Worm (Caenorhabditis elegans) whole organism, early embryonic: ENCODE measurements around the gene smg-6.

Source experiments
- B0310.2 ChIP-seq: sonication (generic microtip); optimal IDR thresholded peaks from 2 replicates; lab custom pipeline; 2016; ENCODE audit warnings: mild to moderate bottlenecking, missing genetic modification characterization, missing compliant biosample characterization
- F13C5.2 ChIP-seq: sonication (generic microtip); optimal IDR thresholded peaks from 2 replicates; lab custom pipeline; 2017; ENCODE audit warnings: mild to moderate bottlenecking, missing genetic modification characterization, inconsistent platforms, missing compliant biosample characterization
- aly-1 ChIP-seq: sonication (generic microtip); optimal IDR thresholded peaks from 2 replicates; lab custom pipeline; 2016; ENCODE audit warnings: missing genetic modification characterization, missing compliant biosample characterization
- ama-1 ChIP-seq: fragments of 150-350 bp; optimal IDR thresholded peaks from 2 replicates; lab custom pipeline; 2014
- ceh-13 ChIP-seq: fragments of 200-800 bp; sonication (Bioruptor generic); optimal IDR thresholded peaks from 2 replicates; lab custom pipeline; 2018; ENCODE audit warnings: mild to moderate bottlenecking, missing genetic modification characterization, missing compliant biosample characterization
- ceh-36 ChIP-seq: sonication (generic microtip); optimal IDR thresholded peaks from 2 replicates; lab custom pipeline; 2016; ENCODE audit warnings: missing genetic modification characterization, inconsistent platforms, missing compliant biosample characterization
- ets-7 ChIP-seq: sonication (generic microtip); optimal IDR thresholded peaks from 2 replicates; lab custom pipeline; 2016; ENCODE audit warnings: missing genotype, missing genetic modification characterization, missing compliant biosample characterization
- flt-1 ChIP-seq: fragments of 200-800 bp; sonication (Bioruptor generic); IDR thresholded peaks from 2 replicates; pipeline ENCODE4 v1.3.6; 2022; ENCODE audit warnings: missing genetic modification characterization, missing compliant biosample characterization
- hmbx-1 ChIP-seq: sonication (generic microtip); optimal IDR thresholded peaks from 2 replicates; lab custom pipeline; 2016; ENCODE audit warnings: mild to moderate bottlenecking, missing genetic modification characterization, missing compliant biosample characterization
- hmg-4 ChIP-seq: fragments of 200-800 bp; sonication (Bioruptor generic); optimal IDR thresholded peaks from 2 replicates; lab custom pipeline; 2018; ENCODE audit warnings: mild to moderate bottlenecking, missing genetic modification characterization, missing compliant biosample characterization
- hnd-1 ChIP-seq: sonication (generic microtip); optimal IDR thresholded peaks from 2 replicates; lab custom pipeline; 2016; ENCODE audit warnings: missing genetic modification characterization, missing compliant biosample characterization
- pes-1 ChIP-seq: fragments of 200-800 bp; sonication (Bioruptor generic); IDR thresholded peaks from 2 replicates; pipeline ENCODE4 v1.3.6; 2022; ENCODE audit warnings: missing genetic modification reagents, missing genetic modification characterization, missing compliant biosample characterization
- scrt-1 ChIP-seq: fragments of 200-800 bp; sonication (Bioruptor generic); IDR thresholded peaks from 2 replicates; pipeline ENCODE4 v1.3.6; 2022; ENCODE audit warnings: missing genetic modification characterization, missing compliant biosample characterization
- sea-1 ChIP-seq: fragments of 200-800 bp; sonication (Bioruptor generic); conservative IDR thresholded peaks from 2 replicates; pipeline ENCODE4 v1.3.6; 2022; ENCODE audit warnings: missing genetic modification characterization, missing compliant biosample characterization
- tbx-11 ChIP-seq: fragments of 200-800 bp; sonication (Bioruptor generic); IDR thresholded peaks from 2 replicates; pipeline ENCODE4 v1.3.6; 2022; ENCODE audit warnings: missing genetic modification characterization, missing compliant biosample characterization
- tbx-37 ChIP-seq: fragments of 200-800 bp; sonication (Bioruptor generic); conservative IDR thresholded peaks from 2 replicates; pipeline ENCODE4 v1.3.6; 2022; ENCODE audit warnings: missing genetic modification reagents, missing genetic modification characterization, missing compliant biosample characterization

The smg-6 gene

ce11 chrIII:2482171-2482570 lies 8.5 kb downstream of the smg-6 start:
- TF ChIP-seq sea-1 (no peak), scrt-1 (GFP tag; lab: Robert Waterston, UW) (no peak), B0310.2 (tag; lab: Kevin White, UChicago) (no peak), ama-1 (lab: Kevin White, UChicago) (no peak), flt-1 (GFP tag; lab: Robert Waterston, UW) (no peak), tbx-37 (GFP tag; lab: Robert Waterston, UW) (no peak), ceh-13 (GFP tag; lab: Kevin White, UChicago) (no peak), hmbx-1 (tag; lab: Kevin White, UChicago) (no peak), hnd-1 (tag; lab: Kevin White, UChicago) (no peak), ceh-36 (tag; lab: Kevin White, UChicago) (no peak)

ce11 chrIII:2482754-2483153 lies 9.1 kb downstream of the smg-6 start:
- no peak for TF ChIP-seq ets-7 (tag; lab: Kevin White, UChicago)
- TF ChIP-seq hnd-1 (tag; lab: Kevin White, UChicago): no peak
- no peak for TF ChIP-seq hmbx-1 (tag; lab: Kevin White, UChicago)
- no peak for TF ChIP-seq aly-1 (tag; lab: Kevin White, UChicago)
- TF ChIP-seq pes-1 (GFP tag; lab: Robert Waterston, UW): no peak
- TF ChIP-seq B0310.2 (tag; lab: Kevin White, UChicago): no peak

- TF ChIP-seq hmbx-1 (tag; lab: Kevin White, UChicago) (no peak), ceh-36 (tag; lab: Kevin White, UChicago) (peak; percentile 33)
Observed at ce11 chrIII:2487046-2487760, 13.5 kb downstream of the smg-6 start, which contains the start of gene Y54F10AL.1. Gene Y54F10AL.1, plus strand, starts transcription at chrIII:2487710.

DNA sequence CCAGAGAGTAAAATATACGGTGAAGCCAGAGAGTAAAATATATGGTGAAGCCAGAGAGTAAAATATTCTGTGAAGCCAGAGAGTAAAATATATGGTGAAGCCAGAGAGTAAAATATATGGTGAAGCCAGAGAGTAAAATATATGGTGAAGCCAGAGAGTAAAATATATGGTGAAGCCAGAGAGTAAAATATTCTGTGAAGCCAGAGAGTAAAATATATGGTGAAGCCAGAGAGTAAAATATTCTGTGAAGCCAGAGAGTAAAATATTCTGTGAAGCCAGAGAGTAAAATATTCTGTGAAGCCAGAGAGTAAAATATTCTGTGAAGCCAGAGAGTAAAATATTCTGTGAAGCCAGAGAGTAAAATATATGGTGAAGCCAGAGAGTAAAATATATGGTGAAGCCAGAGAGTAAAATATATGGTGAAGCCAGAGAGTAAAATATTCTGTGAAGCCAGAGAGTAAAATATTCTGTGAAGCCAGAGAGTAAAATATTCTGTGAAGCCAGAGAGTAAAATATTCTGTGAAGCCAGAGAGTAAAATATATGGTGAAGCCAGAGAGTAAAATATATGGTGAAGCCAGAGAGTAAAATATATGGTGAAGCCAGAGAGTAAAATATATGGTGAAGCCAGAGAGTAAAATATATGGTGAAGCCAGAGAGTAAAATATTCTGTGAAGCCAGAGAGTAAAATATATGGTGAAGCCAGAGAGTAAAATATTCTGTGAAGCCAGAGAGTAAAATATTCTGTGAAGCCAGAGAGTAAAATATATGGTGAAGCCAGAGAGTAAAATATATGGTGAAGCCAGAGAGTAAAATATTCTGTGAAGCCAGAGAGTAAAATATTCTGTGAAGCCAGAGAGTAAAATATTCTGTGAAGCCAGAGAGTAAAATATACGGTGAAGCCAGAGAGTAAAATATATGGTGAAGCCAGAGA lies 23.9 kb downstream of the smg-6 start:
- peak; percentile 87 for TF ChIP-seq tbx-11
- peak; percentile 76 for TF ChIP-seq scrt-1 (GFP tag; lab: Robert Waterston, UW)
- peak; percentile 99 for TF ChIP-seq tbx-37 (GFP tag; lab: Robert Waterston, UW)
- TF ChIP-seq sea-1: peak; percentile 87
- peak; percentile 88 for TF ChIP-seq pes-1 (GFP tag; lab: Robert Waterston, UW)
- TF ChIP-seq flt-1 (GFP tag; lab: Robert Waterston, UW): peak; percentile 92

- TF ChIP-seq tbx-37 (GFP tag; lab: Robert Waterston, UW) (peak; percentile 99), pes-1 (GFP tag; lab: Robert Waterston, UW) (peak; percentile 89), scrt-1 (GFP tag; lab: Robert Waterston, UW) (peak; percentile 72; the same call in 1 of the 2 replicates), tbx-11 (peak; percentile 73; the same call in 1 of the 2 replicates), flt-1 (GFP tag; lab: Robert Waterston, UW) (peak; percentile 97), sea-1 (peak; percentile 75; the same call in 1 of the 2 replicates)
Observed at ce11 chrIII:2499275-2499674, 25.6 kb downstream of the smg-6 start.

DNA sequence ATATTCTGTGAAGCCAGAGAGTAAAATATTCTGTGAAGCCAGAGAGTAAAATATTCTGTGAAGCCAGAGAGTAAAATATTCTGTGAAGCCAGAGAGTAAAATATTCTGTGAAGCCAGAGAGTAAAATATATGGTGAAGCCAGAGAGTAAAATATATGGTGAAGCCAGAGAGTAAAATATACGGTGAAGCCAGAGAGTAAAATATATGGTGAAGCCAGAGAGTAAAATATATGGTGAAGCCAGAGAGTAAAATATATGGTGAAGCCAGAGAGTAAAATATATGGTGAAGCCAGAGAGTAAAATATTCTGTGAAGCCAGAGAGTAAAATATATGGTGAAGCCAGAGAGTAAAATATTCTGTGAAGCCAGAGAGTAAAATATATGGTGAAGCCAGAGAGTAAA lies 27.0 kb downstream of the smg-6 start:
- 0 out of 2 replicates have a peak, but pooled peaks have one; percentile 18 for TF ChIP-seq flt-1 (GFP tag; lab: Robert Waterston, UW)

DNA sequence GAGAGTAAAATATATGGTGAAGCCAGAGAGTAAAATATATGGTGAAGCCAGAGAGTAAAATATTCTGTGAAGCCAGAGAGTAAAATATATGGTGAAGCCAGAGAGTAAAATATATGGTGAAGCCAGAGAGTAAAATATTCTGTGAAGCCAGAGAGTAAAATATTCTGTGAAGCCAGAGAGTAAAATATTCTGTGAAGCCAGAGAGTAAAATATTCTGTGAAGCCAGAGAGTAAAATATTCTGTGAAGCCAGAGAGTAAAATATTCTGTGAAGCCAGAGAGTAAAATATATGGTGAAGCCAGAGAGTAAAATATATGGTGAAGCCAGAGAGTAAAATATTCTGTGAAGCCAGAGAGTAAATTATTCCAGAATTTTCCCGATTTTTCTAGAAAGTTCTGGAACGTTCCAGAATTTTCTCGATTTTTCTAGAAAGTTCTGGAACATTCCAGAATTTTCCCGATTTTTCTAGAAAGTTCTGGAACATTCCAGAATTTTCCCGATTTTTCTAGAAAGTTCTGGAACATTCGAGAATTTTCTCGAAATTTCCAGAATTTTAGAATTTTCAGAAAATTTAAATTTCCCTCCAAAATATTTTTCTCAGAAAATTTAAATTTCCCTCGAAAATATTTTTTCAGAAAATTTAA lies 27.8 kb downstream of the smg-6 start:
- TF ChIP-seq pes-1 (GFP tag; lab: Robert Waterston, UW): peak; percentile 38; the same call in 1 of the 2 replicates

DNA sequence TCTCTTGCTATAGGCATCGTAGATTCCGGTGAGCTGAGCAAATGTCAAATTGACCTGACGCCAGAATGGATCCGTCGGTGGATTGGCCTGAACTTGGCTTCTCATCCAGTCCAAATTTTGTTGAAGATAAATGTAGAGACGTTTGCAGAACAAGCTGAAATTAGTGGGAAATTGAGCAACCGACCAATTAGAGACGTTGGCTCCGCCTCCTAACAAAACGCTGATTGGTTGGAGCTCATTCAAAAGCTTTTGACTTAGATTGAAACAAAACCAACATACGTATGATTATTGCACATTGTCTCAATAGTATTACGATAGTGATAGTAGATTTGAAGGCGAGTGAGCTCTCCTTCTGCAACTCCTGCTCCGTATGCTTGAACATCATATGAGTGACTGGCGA lies 32.8 kb downstream of the smg-6 start:
- TF ChIP-seq F13C5.2 (tag; lab: Kevin White, UChicago) (no peak), tbx-37 (GFP tag; lab: Robert Waterston, UW) (no peak), hmbx-1 (tag; lab: Kevin White, UChicago) (no peak), hmg-4 (no peak), B0310.2 (tag; lab: Kevin White, UChicago) (no peak), tbx-11 (no peak), hnd-1 (tag; lab: Kevin White, UChicago) (no peak), ets-7 (tag; lab: Kevin White, UChicago) (no peak), sea-1 (no peak), flt-1 (GFP tag; lab: Robert Waterston, UW) (no peak), scrt-1 (GFP tag; lab: Robert Waterston, UW) (no peak)
